Worm (Caenorhabditis elegans) whole organism, midembryonic: Measurements from ENCODE around the gene cky-1.

Source experiments
- T22C8.4 ChIP-seq: fragments of 200-800 bp; sonication (Bioruptor generic); IDR thresholded peaks from 2 replicates; pipeline ENCODE4 v1.3.6; 2022; ENCODE audit warnings: missing genetic modification characterization, missing compliant biosample characterization
- cog-1 ChIP-seq: sonication (generic microtip); optimal IDR thresholded peaks from 2 replicates; lab custom pipeline; 2016; ENCODE audit warnings: missing genetic modification characterization, missing compliant biosample characterization
- flt-1 ChIP-seq: fragments of 200-800 bp; sonication (Bioruptor generic); IDR thresholded peaks from 2 replicates; pipeline ENCODE4 v1.3.6; 2022; ENCODE audit warnings: missing genetic modification characterization, missing compliant biosample characterization
- klf-2 ChIP-seq: fragments of 200-800 bp; sonication (Bioruptor generic); conservative IDR thresholded peaks from 2 replicates; pipeline ENCODE4 v1.3.6; 2022; ENCODE audit warnings: missing genetic modification reagents, missing genetic modification characterization, missing compliant biosample characterization
- med-1 ChIP-seq: sonication (generic microtip); optimal IDR thresholded peaks from 2 replicates; lab custom pipeline; 2017; ENCODE audit warnings: missing genetic modification characterization, mild to moderate bottlenecking, missing compliant biosample characterization, antibody characterized with exemption, missing genetic modification reagents; ENCODE audit not compliant: insufficient read depth
- ref-1 ChIP-seq: fragments of 200-800 bp; sonication (Bioruptor generic); conservative IDR thresholded peaks from 2 replicates; pipeline ENCODE4 v1.3.6; 2022; ENCODE audit warnings: missing genetic modification reagents, missing genetic modification characterization, missing compliant biosample characterization
- tab-1 ChIP-seq: fragments of 200-800 bp; sonication (Bioruptor generic); IDR thresholded peaks from 2 replicates; pipeline ENCODE4 v1.3.6; 2022; ENCODE audit warnings: missing genetic modification characterization, missing compliant biosample characterization
- ztf-23 ChIP-seq: fragments of 200-800 bp; sonication (Bioruptor generic); IDR thresholded peaks from 2 replicates; pipeline ENCODE4 v1.3.6; 2022; ENCODE audit warnings: missing genetic modification reagents, missing genetic modification characterization, missing compliant biosample characterization
- ztf-29 ChIP-seq: fragments of 200-800 bp; sonication (Bioruptor generic); IDR thresholded peaks from 2 replicates; pipeline ENCODE4 v1.3.6; 2022; ENCODE audit warnings: missing genetic modification reagents, missing genetic modification characterization, missing compliant biosample characterization

The cky-1 gene

DNA sequence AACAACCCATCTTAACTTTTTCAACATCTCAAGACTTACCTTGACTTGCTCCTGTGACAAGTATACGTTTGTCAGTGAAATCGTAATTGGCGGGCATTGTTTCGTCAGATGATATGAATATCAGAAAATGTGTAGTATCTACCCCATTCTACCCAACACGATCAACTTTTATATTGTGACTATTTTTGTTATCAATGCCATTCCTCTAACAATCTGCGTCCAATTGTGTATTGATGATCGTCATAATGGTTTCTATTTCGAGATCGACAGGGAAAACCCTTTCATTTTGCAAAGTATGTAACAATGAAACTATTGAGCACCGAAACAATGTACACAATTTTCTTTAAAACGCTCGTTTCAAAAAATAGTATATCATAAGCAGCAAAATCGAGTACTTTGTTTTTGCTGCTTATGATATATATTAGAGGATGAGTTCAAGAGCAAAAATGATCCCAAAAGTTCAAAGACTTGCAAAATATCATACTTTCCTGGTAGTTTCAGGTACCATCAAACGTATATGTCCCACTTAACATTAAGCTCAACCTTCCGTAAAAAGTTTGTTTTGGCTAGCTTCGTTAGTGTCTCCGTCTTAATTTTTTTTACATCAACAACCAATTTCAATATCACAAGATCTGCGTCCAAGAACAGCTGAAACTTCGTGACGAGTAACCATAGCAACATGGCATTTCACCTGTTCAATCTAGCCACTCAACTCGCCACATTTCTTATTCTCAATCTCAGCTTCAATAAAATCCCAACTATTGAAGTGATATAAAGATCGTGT lies 2.8 kb upstream of the cky-1 start, which contains the start of the genes dhs-21 and xbx-9:
Gene dhs-21 (minus strand): TSS at position 181 of the 784 bp plus-strand sequence.
Gene xbx-9 (plus strand): TSS at position 734 of the 784 bp plus-strand sequence.
- TF ChIP-seq cog-1 (tag; lab: Kevin White, UChicago), result no peak
- TF ChIP-seq ztf-23 (GFP tag; lab: Robert Waterston, UW), result no peak
- TF ChIP-seq klf-2, result no peak
- TF ChIP-seq T22C8.4, result no peak
- TF ChIP-seq tab-1, result no peak
- no peak for TF ChIP-seq ztf-29 (GFP tag; lab: Robert Waterston, UW)
- TF ChIP-seq med-1 (GFP tag; lab: Kevin White, UChicago), result no peak
- TF ChIP-seq ref-1 (GFP tag; lab: Robert Waterston, UW), result no peak
- no peak for TF ChIP-seq flt-1 (GFP tag; lab: Robert Waterston, UW)

DNA sequence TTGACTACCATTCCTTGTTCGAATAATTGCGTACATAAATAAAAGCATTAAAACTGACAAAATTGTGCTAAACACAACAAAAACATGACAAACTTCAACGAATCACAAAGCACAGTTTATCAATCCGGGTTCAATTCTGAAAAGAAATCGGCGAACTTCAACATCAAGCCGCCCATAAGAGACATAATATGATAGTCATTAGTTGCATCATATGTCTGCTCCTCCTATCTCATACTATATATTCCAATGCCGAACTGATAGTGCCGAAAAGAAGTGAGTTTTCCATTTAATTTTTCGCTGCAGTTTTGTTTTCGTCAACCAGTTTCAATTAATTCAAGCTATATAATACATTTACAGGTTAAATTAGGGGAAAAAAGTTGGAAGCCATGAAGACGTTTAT lies 5.2 kb downstream of the cky-1 start, which contains the start of gene hrg-7:
Gene hrg-7 (plus strand): TSS at position 358 of the 400 bp plus-strand sequence.
- TF ChIP-seq klf-2 (no peak), ztf-29 (GFP tag; lab: Robert Waterston, UW) (no peak), ref-1 (GFP tag; lab: Robert Waterston, UW) (no peak), T22C8.4 (no peak), tab-1 (no peak), cog-1 (tag; lab: Kevin White, UChicago) (no peak), ztf-23 (GFP tag; lab: Robert Waterston, UW) (no peak)

DNA sequence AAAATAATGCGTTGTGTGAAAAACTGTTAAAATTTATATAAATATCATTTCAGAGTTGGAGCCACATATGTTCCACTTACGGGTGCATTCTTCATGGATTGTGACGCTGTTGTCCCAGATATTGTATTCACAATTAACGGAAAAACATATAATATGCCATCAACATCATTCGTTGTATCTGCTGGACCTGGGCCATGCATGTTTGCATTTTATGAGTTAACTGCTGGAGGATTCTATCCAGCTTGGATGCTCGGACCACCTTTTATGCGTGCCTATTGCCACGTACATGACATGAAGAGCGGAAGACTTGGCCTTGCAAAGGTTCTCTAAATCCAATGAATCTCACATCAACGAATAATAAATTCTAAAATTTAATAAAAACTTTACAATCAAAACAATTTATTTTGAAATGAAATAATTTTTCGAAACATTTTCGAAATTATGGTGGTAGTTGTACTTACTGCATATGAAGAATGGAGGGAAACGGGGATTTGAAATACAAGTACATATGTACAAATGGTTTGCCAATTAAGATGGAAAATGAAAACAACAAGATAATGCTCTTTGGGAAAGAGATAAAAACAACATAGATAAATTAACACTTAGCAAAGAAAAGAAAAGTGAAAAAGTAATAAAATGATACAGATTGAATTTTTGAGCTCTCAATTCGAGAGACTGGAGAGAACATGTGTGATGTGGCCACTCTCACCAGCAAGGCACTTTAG lies 7.4 kb downstream of the cky-1 start:
- TF ChIP-seq ref-1 (GFP tag; lab: Robert Waterston, UW) (no peak), klf-2 (no peak), T22C8.4 (no peak), ztf-29 (GFP tag; lab: Robert Waterston, UW) (no peak), tab-1 (no peak), cog-1 (tag; lab: Kevin White, UChicago) (no peak), med-1 (GFP tag; lab: Kevin White, UChicago) (no peak), flt-1 (GFP tag; lab: Robert Waterston, UW) (no peak), ztf-23 (GFP tag; lab: Robert Waterston, UW) (no peak)

ce11 chrV:12744979-12745378 lies 8.5 kb downstream of the cky-1 start, which contains the start of gene C15C8.7:
C15C8.7 (minus strand) TSS chrV:12745050.
- TF ChIP-seq ref-1 (GFP tag; lab: Robert Waterston, UW), result no peak
- no peak for TF ChIP-seq cog-1 (tag; lab: Kevin White, UChicago)
- no peak for TF ChIP-seq tab-1
- no peak for TF ChIP-seq med-1 (GFP tag; lab: Kevin White, UChicago)
- TF ChIP-seq T22C8.4, result no peak
- no peak for TF ChIP-seq flt-1 (GFP tag; lab: Robert Waterston, UW)
- TF ChIP-seq ztf-29 (GFP tag; lab: Robert Waterston, UW), result no peak
- TF ChIP-seq klf-2, result no peak
- no peak for TF ChIP-seq ztf-23 (GFP tag; lab: Robert Waterston, UW)

ce11 chrV:12747431-12747830 lies 10.9 kb downstream of the cky-1 start, which contains the start of gene C15C8.4:
C15C8.4 (minus strand) TSS chrV:12747463.
- TF ChIP-seq ref-1 (GFP tag; lab: Robert Waterston, UW) (no peak), flt-1 (GFP tag; lab: Robert Waterston, UW) (no peak), T22C8.4 (no peak), cog-1 (tag; lab: Kevin White, UChicago) (no peak), ztf-29 (GFP tag; lab: Robert Waterston, UW) (no peak), klf-2 (no peak), tab-1 (no peak), med-1 (GFP tag; lab: Kevin White, UChicago) (no peak), ztf-23 (GFP tag; lab: Robert Waterston, UW) (no peak)

DNA sequence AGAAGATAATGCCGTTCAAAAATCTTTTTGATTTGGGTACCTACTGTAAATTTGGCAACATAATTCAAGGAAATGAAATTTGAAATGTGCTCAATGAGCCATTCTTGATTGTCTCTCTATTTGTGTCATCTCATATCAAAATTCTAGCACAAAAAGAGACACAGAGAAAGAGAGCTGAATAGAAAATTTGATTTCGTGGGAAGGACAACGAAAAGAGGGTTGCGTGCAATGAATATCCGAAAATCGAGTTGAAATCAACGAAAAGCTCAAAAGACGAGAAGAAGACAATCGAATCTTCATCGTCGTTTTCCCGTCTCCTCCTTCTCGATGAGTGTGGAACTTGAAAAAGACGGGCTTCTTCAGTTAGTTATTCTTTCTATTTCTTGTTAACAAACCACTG lies 11.4 kb downstream of the cky-1 start, which contains the start of gene C15C8.5:
Gene C15C8.5 (plus strand): TSS at position 152 of the 400 bp plus-strand sequence.
- TF ChIP-seq med-1 (GFP tag; lab: Kevin White, UChicago) (no peak), tab-1 (no peak), T22C8.4 (no peak), cog-1 (tag; lab: Kevin White, UChicago) (no peak), ref-1 (GFP tag; lab: Robert Waterston, UW) (no peak), flt-1 (GFP tag; lab: Robert Waterston, UW) (no peak), ztf-23 (GFP tag; lab: Robert Waterston, UW) (no peak), ztf-29 (GFP tag; lab: Robert Waterston, UW) (no peak), klf-2 (no peak)

ce11 chrV:12749558-12749957 lies 13.1 kb downstream of the cky-1 start:
- TF ChIP-seq ztf-23 (GFP tag; lab: Robert Waterston, UW) (no peak), ref-1 (GFP tag; lab: Robert Waterston, UW) (no peak), T22C8.4 (no peak), ztf-29 (GFP tag; lab: Robert Waterston, UW) (no peak), med-1 (GFP tag; lab: Kevin White, UChicago) (no peak), cog-1 (tag; lab: Kevin White, UChicago) (no peak), klf-2 (no peak), tab-1 (no peak), flt-1 (GFP tag; lab: Robert Waterston, UW) (no peak)

ce11 chrV:12751495-12752050 lies 15.1 kb downstream of the cky-1 start, which contains the start of gene C15C8.6:
C15C8.6 (minus strand) TSS chrV:12751545.
- no peak for TF ChIP-seq ztf-23 (GFP tag; lab: Robert Waterston, UW)

ce11 chrV:12752407-12752806 lies 15.9 kb downstream of the cky-1 start, which contains the start of gene C15C8.8:
C15C8.8 (minus strand) TSS chrV:12752507.
- TF ChIP-seq med-1 (GFP tag; lab: Kevin White, UChicago), result no peak
